Worm (Caenorhabditis elegans): ENCODE data around the gene ctbp-1.

- TF ChIP-seq him-1 (tag; optimal IDR thresholded peaks at IDR 0.05) (no peak), dao-5 (tag; optimal IDR thresholded peaks at IDR 0.05) (no peak)
Observed at ce11 chrX:5905764-5906163, 43.3 kb downstream of the ctbp-1 start.

All from whole organism, L4/young adult.